Fruit fly (Drosophila melanogaster) whole organism: ENCODE data around the gene CG43060.

Experiments
- CG8478 ChIP-seq: fragments of >200 bp; optimal IDR thresholded peaks from 2 replicates; lab custom pipeline; 2018; ENCODE audit warnings: inconsistent platforms
- Dll ChIP-seq: fragments of >200 bp; optimal IDR thresholded peaks from 2 replicates; lab custom pipeline; 2017
- EcR ChIP-seq, 2 experiments: fragments of >200 bp; optimal IDR thresholded peaks; 2 replicates each; lab custom pipeline; 2017; ENCODE audit warnings: missing biosample characterization in 2 of 2, missing genetic modification characterization in 2 of 2, missing genetic modification reagents in 2 of 2
- pan ChIP-seq: fragments of >200 bp; optimal IDR thresholded peaks from 2 replicates; lab custom pipeline; 2017
- psq ChIP-seq: fragments of >200 bp; optimal IDR thresholded peaks from 2 replicates; lab custom pipeline; 2017

- TF ChIP-seq CG8478 (no peak), psq (no peak), Dll (lab: Kevin White, UChicago) (no peak), EcR (GFP tag; optimal IDR thresholded peaks at IDR 0.05; lab: Kevin White, UChicago) (no peak), pan (lab: Kevin White, UChicago) (no peak)
Observed at dm6 chr3R:8032923-8033478, 8.0 kb upstream of the CG43060 start, which contains the start of the genes CG11035 and unc-45.
